Worm (Caenorhabditis elegans) whole organism, L3 larva: ENCODE measurements around the gene Y46G5A.15.
A peak's percentile ranks its signal among the peaks of the same experiment; 100 is the strongest.

Source experiments
- R02D3.7 ChIP-seq: fragments of 150-350 bp; optimal IDR thresholded peaks from 2 replicates; lab custom pipeline; 2014; ENCODE audit warnings: missing biosample characterization, missing genetic modification characterization
- ZK546.5 ChIP-seq: sonication (generic microtip); optimal IDR thresholded peaks from 2 replicates; lab custom pipeline; 2017; ENCODE audit warnings: missing biosample characterization, missing genetic modification characterization
- aly-2 ChIP-seq: fragments of 150-350 bp; optimal IDR thresholded peaks from 2 replicates; lab custom pipeline; 2014; ENCODE audit warnings: missing biosample characterization, missing genetic modification characterization
- ama-1 ChIP-seq: fragments of 150-350 bp; optimal IDR thresholded peaks from 2 replicates; lab custom pipeline; 2018
- ceh-16 ChIP-seq: sonication (generic microtip); optimal IDR thresholded peaks from 2 replicates; lab custom pipeline; 2017; ENCODE audit warnings: missing biosample characterization, missing genetic modification characterization
- ceh-28 ChIP-seq: fragments of 150-350 bp; optimal IDR thresholded peaks from 2 replicates; lab custom pipeline; 2014; ENCODE audit warnings: missing biosample characterization, missing genetic modification reagents, missing genetic modification characterization
- ceh-82 ChIP-seq: fragments of 150-350 bp; optimal IDR thresholded peaks from 2 replicates; lab custom pipeline; 2014; ENCODE audit warnings: missing biosample characterization, missing genetic modification characterization
- ceh-9 ChIP-seq: sonication (generic microtip); optimal IDR thresholded peaks from 2 replicates; lab custom pipeline; 2018; ENCODE audit warnings: missing biosample characterization, missing genetic modification characterization
- daf-12 ChIP-seq: fragments of 150-350 bp; optimal IDR thresholded peaks from 2 replicates; lab custom pipeline; 2014; ENCODE audit warnings: missing biosample characterization, missing genetic modification reagents, missing genetic modification characterization
- egl-27 ChIP-seq: sonication (generic microtip); optimal IDR thresholded peaks from 4 replicates; lab custom pipeline; 2017; ENCODE audit warnings: missing biosample characterization, missing genetic modification reagents, missing genetic modification characterization
- egl-5 ChIP-seq: fragments of 150-350 bp; optimal IDR thresholded peaks from 2 replicates; lab custom pipeline; 2017; ENCODE audit warnings: missing biosample characterization, missing genetic modification reagents, missing genetic modification characterization, inconsistent platforms
- elt-1 ChIP-seq: fragments of 150-350 bp; optimal IDR thresholded peaks from 2 replicates; lab custom pipeline; 2014; ENCODE audit warnings: missing biosample characterization, missing genetic modification characterization
- elt-2 ChIP-seq: sonication (generic microtip); optimal IDR thresholded peaks from 2 replicates; lab custom pipeline; 2016; ENCODE audit warnings: missing genetic modification reagents, mild to moderate bottlenecking, missing genetic modification characterization, missing compliant biosample characterization
- elt-3 ChIP-seq, 3 experiments: fragments of 150-350 bp in 1 of 3; sonication (generic microtip) in 2 of 3; optimal IDR thresholded peaks; 2 replicates in 2 of 3; 4 replicates in 1 of 3; lab custom pipeline; 2014 to 2017; ENCODE audit warnings: missing biosample characterization in 3 of 3, missing genetic modification characterization in 3 of 3
- eor-1 ChIP-seq, 2 experiments: fragments of 150-350 bp; optimal IDR thresholded peaks; 2 replicates each; lab custom pipeline; 2014 to 2018; ENCODE audit warnings: missing biosample characterization in 2 of 2, missing genetic modification characterization in 2 of 2
- fkh-10 ChIP-seq: sonication (generic microtip); optimal IDR thresholded peaks from 2 replicates; lab custom pipeline; 2017; ENCODE audit warnings: missing biosample characterization, missing genetic modification reagents, missing genetic modification characterization
- fkh-2 ChIP-seq: fragments of 150-350 bp; optimal IDR thresholded peaks from 2 replicates; lab custom pipeline; 2014; ENCODE audit warnings: missing biosample characterization, missing genetic modification reagents, missing genetic modification characterization
- fos-1 ChIP-seq: fragments of 150-350 bp; optimal IDR thresholded peaks from 2 replicates; lab custom pipeline; 2014; ENCODE audit warnings: missing biosample characterization, missing genetic modification characterization
- hmg-11 ChIP-seq: sonication (generic microtip); optimal IDR thresholded peaks from 2 replicates; lab custom pipeline; 2016; ENCODE audit warnings: missing genetic modification characterization, missing compliant biosample characterization
- jun-1 ChIP-seq: fragments of 150-350 bp; optimal IDR thresholded peaks from 2 replicates; lab custom pipeline; 2014; ENCODE audit warnings: missing biosample characterization, missing genetic modification reagents, missing genetic modification characterization
- lin-15B ChIP-seq: fragments of 150-350 bp; optimal IDR thresholded peaks from 2 replicates; lab custom pipeline; 2014; ENCODE audit warnings: missing biosample characterization, missing genetic modification characterization
- lin-39 ChIP-seq: fragments of 150-350 bp; optimal IDR thresholded peaks from 2 replicates; lab custom pipeline; 2018; ENCODE audit warnings: missing biosample characterization, missing genetic modification reagents, missing genetic modification characterization
- lsy-12 ChIP-seq: sonication (generic microtip); optimal IDR thresholded peaks from 2 replicates; lab custom pipeline; 2016; ENCODE audit warnings: mild to moderate bottlenecking, missing genetic modification characterization, missing compliant biosample characterization
- mdl-1 ChIP-seq: fragments of 150-350 bp; optimal IDR thresholded peaks from 2 replicates; lab custom pipeline; 2014; ENCODE audit warnings: missing biosample characterization, missing genetic modification characterization
- mml-1 ChIP-seq: fragments of 150-350 bp; sonication (generic microtip); optimal IDR thresholded peaks from 3 replicates; lab custom pipeline; 2014; ENCODE audit warnings: missing biosample characterization, missing genetic modification characterization
- nfya-1 ChIP-seq: sonication (generic microtip); optimal IDR thresholded peaks from 2 replicates; lab custom pipeline; 2017; ENCODE audit warnings: missing genetic modification characterization, mild to moderate bottlenecking, missing compliant biosample characterization, antibody characterized with exemption, moderate library complexity; ENCODE audit not compliant: insufficient read depth
- nhr-11 ChIP-seq: fragments of 150-350 bp; optimal IDR thresholded peaks from 2 replicates; lab custom pipeline; 2014; ENCODE audit warnings: missing biosample characterization, missing genetic modification characterization
- nhr-12 ChIP-seq: fragments of 150-350 bp; optimal IDR thresholded peaks from 2 replicates; lab custom pipeline; 2014; ENCODE audit warnings: missing biosample characterization, missing genetic modification characterization
- nhr-23 ChIP-seq: fragments of 150-350 bp; optimal IDR thresholded peaks from 2 replicates; lab custom pipeline; 2014; ENCODE audit warnings: missing biosample characterization, missing genetic modification reagents, missing genetic modification characterization
- nhr-237 ChIP-seq: fragments of 150-350 bp; optimal IDR thresholded peaks from 2 replicates; lab custom pipeline; 2014; ENCODE audit warnings: missing biosample characterization, missing genetic modification characterization
- nhr-25 ChIP-seq: sonication (generic microtip); optimal IDR thresholded peaks from 2 replicates; lab custom pipeline; 2017; ENCODE audit warnings: missing biosample characterization, missing genetic modification characterization
- nhr-28 ChIP-seq: fragments of 150-350 bp; optimal IDR thresholded peaks from 2 replicates; lab custom pipeline; 2014; ENCODE audit warnings: missing biosample characterization, missing genetic modification characterization
- nhr-43 ChIP-seq: sonication (generic microtip); optimal IDR thresholded peaks from 2 replicates; lab custom pipeline; 2016; ENCODE audit warnings: mild to moderate bottlenecking, missing genetic modification characterization, missing compliant biosample characterization; ENCODE audit not compliant: poor library complexity, severe bottlenecking
- nhr-67 ChIP-seq: fragments of 150-350 bp; optimal IDR thresholded peaks from 2 replicates; lab custom pipeline; 2014; ENCODE audit warnings: missing biosample characterization, missing genetic modification characterization
- nhr-76 ChIP-seq: fragments of 150-350 bp; sonication (generic microtip); optimal IDR thresholded peaks from 5 replicates; lab custom pipeline; 2014; ENCODE audit warnings: missing biosample characterization, missing genetic modification characterization
- nhr-77 ChIP-seq: fragments of 150-350 bp; optimal IDR thresholded peaks from 2 replicates; lab custom pipeline; 2014; ENCODE audit warnings: missing biosample characterization, missing genetic modification characterization
- pha-4 ChIP-seq: fragments of 150-350 bp; optimal IDR thresholded peaks from 2 replicates; lab custom pipeline; 2014; ENCODE audit warnings: missing biosample characterization, missing genetic modification reagents, missing genetic modification characterization
- pqm-1 ChIP-seq: fragments of 150-350 bp; optimal IDR thresholded peaks from 2 replicates; lab custom pipeline; 2017; ENCODE audit warnings: missing biosample characterization, missing genetic modification characterization, inconsistent platforms
- sea-2 ChIP-seq: fragments of 150-350 bp; sonication (generic microtip); optimal IDR thresholded peaks from 4 replicates; lab custom pipeline; 2014; ENCODE audit warnings: missing biosample characterization, missing genetic modification reagents, missing genetic modification characterization
- skn-1 ChIP-seq: fragments of 150-350 bp; optimal IDR thresholded peaks from 2 replicates; lab custom pipeline; 2014; ENCODE audit warnings: missing biosample characterization, missing genetic modification characterization
- snpc-4 ChIP-seq: fragments of 150-350 bp; optimal IDR thresholded peaks from 2 replicates; lab custom pipeline; 2014; ENCODE audit warnings: missing biosample characterization, missing genetic modification characterization
- tbx-2 ChIP-seq: sonication (generic microtip); optimal IDR thresholded peaks from 2 replicates; lab custom pipeline; 2016; ENCODE audit warnings: mild to moderate bottlenecking, missing genetic modification characterization, missing compliant biosample characterization
- unc-39 ChIP-seq: sonication (generic microtip); optimal IDR thresholded peaks from 4 replicates; lab custom pipeline; 2017; ENCODE audit warnings: missing biosample characterization, missing genetic modification characterization
- unc-62 ChIP-seq: fragments of 150-350 bp; sonication (generic microtip); optimal IDR thresholded peaks from 4 replicates; lab custom pipeline; 2014; ENCODE audit warnings: missing biosample characterization, missing genetic modification reagents, missing genetic modification characterization
- zag-1 ChIP-seq: fragments of 150-350 bp; optimal IDR thresholded peaks from 2 replicates; lab custom pipeline; 2014; ENCODE audit warnings: missing biosample characterization, missing genetic modification characterization
- ztf-11 ChIP-seq: fragments of 150-350 bp; optimal IDR thresholded peaks from 2 replicates; lab custom pipeline; 2014; ENCODE audit warnings: missing biosample characterization, missing genetic modification characterization
- ztf-4 ChIP-seq: fragments of 150-350 bp; optimal IDR thresholded peaks from 2 replicates; lab custom pipeline; 2014; ENCODE audit warnings: missing biosample characterization, missing genetic modification characterization

Y46G5A.15 gene

DNA sequence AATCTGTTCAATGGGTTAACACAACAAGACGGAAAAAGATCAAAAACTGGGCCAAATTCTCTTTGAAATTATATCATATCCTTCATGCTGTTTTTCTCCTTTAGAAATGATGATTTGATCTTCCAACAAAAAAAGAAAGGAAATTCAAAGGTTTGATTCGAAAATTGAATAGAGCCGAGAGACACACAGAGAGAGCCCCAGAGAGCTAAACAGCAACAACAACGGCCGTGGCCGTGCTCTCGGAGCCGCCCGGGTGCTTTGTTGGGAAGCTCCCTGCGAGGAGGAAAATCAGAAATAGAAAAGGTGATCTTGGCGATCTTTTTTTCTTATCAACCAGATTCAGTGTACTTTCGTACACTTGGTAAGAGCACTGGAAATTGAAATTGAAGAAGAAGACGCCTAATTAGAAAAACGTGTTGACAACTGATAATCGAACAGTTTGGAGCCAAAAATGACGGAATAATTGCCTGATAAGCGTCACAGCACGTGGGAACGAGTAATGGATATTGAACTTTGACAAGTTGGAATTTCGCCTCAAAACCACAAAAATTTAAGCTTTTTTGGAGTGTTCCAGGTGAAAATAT, 12.1 kb upstream of the Y46G5A.15 start:
- no peak for TF ChIP-seq ZK546.5 (tag; lab: Kevin White, UChicago)
- no peak for TF ChIP-seq nhr-67 (tag; lab: Kevin White, UChicago)
- peak; percentile 57 for TF ChIP-seq jun-1 (tag; lab: Kevin White, UChicago)
- no peak for TF ChIP-seq nhr-11 (tag; lab: Kevin White, UChicago)
- TF ChIP-seq ceh-9 (tag; lab: Kevin White, UChicago): no peak
- TF ChIP-seq snpc-4: no peak
- no peak for TF ChIP-seq unc-62 (GFP tag; lab: Kevin White, UChicago)
- TF ChIP-seq lin-39 (tag; lab: Kevin White, UChicago): no peak
- TF ChIP-seq nhr-28 (tag; lab: Kevin White, UChicago): no peak
- TF ChIP-seq fos-1 (tag; lab: Kevin White, UChicago): no peak
- no peak for TF ChIP-seq nhr-76
- TF ChIP-seq nhr-23 (tag; lab: Kevin White, UChicago): no peak
- TF ChIP-seq pqm-1 (tag; lab: Kevin White, UChicago): peak; percentile 94
- TF ChIP-seq zag-1: no peak
- TF ChIP-seq ztf-11 (tag; lab: Kevin White, UChicago): no peak
- TF ChIP-seq nhr-12: no peak
- TF ChIP-seq fkh-2 (tag; lab: Kevin White, UChicago): no peak
- no peak for TF ChIP-seq mml-1 (tag; lab: Kevin White, UChicago)
- no peak for TF ChIP-seq skn-1 (tag; lab: Kevin White, UChicago)
- TF ChIP-seq sea-2: no peak
- TF ChIP-seq ceh-28 (tag; lab: Kevin White, UChicago): no peak
- no peak for TF ChIP-seq tbx-2 (tag; lab: Kevin White, UChicago)
- TF ChIP-seq mdl-1 (tag; lab: Kevin White, UChicago): no peak
- no peak for TF ChIP-seq ceh-16 (tag; lab: Kevin White, UChicago)
- TF ChIP-seq egl-5 (tag; lab: Kevin White, UChicago): no peak
- TF ChIP-seq lin-15B (tag; lab: Kevin White, UChicago): peak; percentile 8
- TF ChIP-seq lsy-12: no peak
- TF ChIP-seq R02D3.7 (tag; lab: Kevin White, UChicago): no peak
- TF ChIP-seq nhr-25 (tag; lab: Kevin White, UChicago): no peak
- TF ChIP-seq aly-2 (tag; lab: Kevin White, UChicago): no peak
- TF ChIP-seq egl-27 (tag; lab: Kevin White, UChicago): no peak
- TF ChIP-seq fkh-10 (GFP tag; lab: Kevin White, UChicago): peak; percentile 34
- TF ChIP-seq elt-2 (tag; lab: Kevin White, UChicago): peak; percentile 88
- no peak for TF ChIP-seq nhr-237
- no peak for TF ChIP-seq daf-12 (tag; lab: Kevin White, UChicago)
- no peak for TF ChIP-seq elt-3 (tag; optimal IDR thresholded peaks at IDR 0.05; lab: Kevin White, UChicago)
- peak; percentile 9 for TF ChIP-seq hmg-11
- TF ChIP-seq nhr-77 (tag; lab: Kevin White, UChicago): no peak
- no peak for TF ChIP-seq elt-1
- TF ChIP-seq ztf-4 (tag; lab: Kevin White, UChicago): no peak
- TF ChIP-seq ama-1 (lab: Kevin White, UChicago): peak; percentile 78
- TF ChIP-seq pha-4: peak; percentile 54
- TF ChIP-seq unc-39 (tag; lab: Kevin White, UChicago): no peak
- peak; percentile 16 for TF ChIP-seq nhr-43 (tag; lab: Kevin White, UChicago)
- peak; percentile 6 for TF ChIP-seq nfya-1 (tag; lab: Kevin White, UChicago)
- no peak for TF ChIP-seq eor-1 (tag; optimal IDR thresholded peaks at IDR 0.05; lab: Kevin White, UChicago)
- TF ChIP-seq ceh-82 (tag; lab: Kevin White, UChicago): no peak
- TF ChIP-seq, all 47 proteins: peak for 10
